Fruit fly (Drosophila melanogaster) Kc167 (cell line): ENCODE results near the gene Tmep.

Experiments
- Myc ChIP-seq: fragments of >200 bp; optimal IDR thresholded peaks from 2 replicates; lab custom pipeline; 2017; ENCODE audit warnings: missing external identifiers
- h ChIP-seq: fragments of >200 bp; optimal IDR thresholded peaks from 3 replicates; lab custom pipeline; 2018; ENCODE audit warnings: missing external identifiers
- psq ChIP-seq: fragments of >200 bp; optimal IDR thresholded peaks from 2 replicates; lab custom pipeline; 2017; ENCODE audit warnings: missing external identifiers
- ttk ChIP-seq: sonication (Bioruptor generic); optimal IDR thresholded peaks from 2 replicates; lab custom pipeline; 2017; ENCODE audit warnings: missing external identifiers

dm6 chr3L:1587140-1587849 lies 18.3 kb downstream of the Tmep start:
- no peak for TF ChIP-seq psq (lab: Kevin White, UChicago)
- TF ChIP-seq h (lab: Kevin White, UChicago), result no peak
- TF ChIP-seq ttk (lab: Kevin White, UChicago), result no peak
- TF ChIP-seq Myc (lab: Kevin White, UChicago), result no peak
